Fruit fly (Drosophila melanogaster): ENCODE results near the gene mAChR-C.
A peak's percentile ranks its signal among the peaks of the same experiment; 100 is the strongest.

The mAChR-C gene

DNA sequence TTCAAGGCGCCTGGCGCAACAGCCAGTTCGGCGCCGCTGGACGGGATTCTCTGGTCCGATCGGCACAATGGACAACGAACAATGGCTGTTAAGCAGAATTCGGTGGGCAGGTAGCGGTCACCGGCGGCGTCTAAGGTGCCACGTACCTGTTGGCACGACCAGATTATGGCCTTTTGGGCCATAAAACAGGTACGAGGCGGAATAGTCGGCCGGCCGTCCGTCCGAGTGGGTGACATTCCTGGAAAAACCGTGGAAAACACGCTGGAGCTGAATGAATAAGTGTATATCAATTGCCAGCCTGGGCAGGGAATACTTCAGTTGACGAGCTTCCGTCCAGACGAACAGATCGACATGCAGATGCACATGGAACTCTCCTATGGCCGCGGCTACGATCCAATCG is 9.6 kb downstream of the mAChR-C start, which contains the start of gene Atx-1:
Gene Atx-1 (plus strand): TSS at position 301 of the 400 bp plus-strand sequence.
- no peak for TF ChIP-seq noc (tag; optimal IDR thresholded peaks at IDR 0.05)

DNA sequence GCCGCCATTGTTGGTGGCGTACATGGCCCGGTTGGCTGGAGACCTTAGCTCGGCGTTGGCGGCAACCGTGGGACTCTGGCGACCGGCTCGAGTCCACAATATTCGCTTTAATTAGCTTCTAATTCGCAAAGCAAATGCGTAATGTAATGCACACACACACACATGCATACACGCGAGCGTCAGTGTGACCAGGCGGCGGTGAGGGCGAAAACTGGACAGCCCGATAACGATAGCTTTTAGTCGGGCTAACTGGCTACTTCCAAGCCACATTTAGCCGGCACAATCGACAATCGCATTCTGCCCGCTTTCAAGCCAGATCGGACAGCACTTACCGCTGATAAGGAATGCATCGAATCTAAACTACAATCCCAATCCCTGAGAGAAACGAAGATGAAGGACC is 11.8 kb downstream of the mAChR-C start, which contains the start of the genes Nf-YC and xit:
Gene Nf-YC (minus strand): TSS at position 217 of the 400 bp plus-strand sequence.
Gene xit (plus strand): TSS at position 314 of the 400 bp plus-strand sequence.
- TF ChIP-seq noc (tag; optimal IDR thresholded peaks at IDR 0.05), result no peak

DNA sequence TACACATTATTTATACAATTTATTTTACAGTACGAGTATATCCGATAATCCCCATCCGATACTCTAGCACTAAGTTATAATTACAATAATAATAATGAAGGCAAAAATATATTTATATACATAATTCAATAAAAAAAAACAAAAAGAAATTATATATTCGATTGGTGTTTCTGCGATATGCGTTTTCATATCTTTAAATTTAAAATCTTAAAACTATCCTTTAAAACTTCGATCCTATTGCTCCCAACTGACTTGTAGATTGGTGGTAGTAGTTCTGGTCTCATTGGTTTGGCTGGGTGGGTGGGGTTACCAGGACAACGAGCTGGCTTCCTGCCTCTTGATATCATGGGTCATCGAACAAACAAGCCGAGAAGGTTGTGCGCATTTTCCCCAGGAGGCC is 18.8 kb downstream of the mAChR-C start, which contains the start of gene iav:
Gene iav (plus strand): TSS at position 301 of the 400 bp plus-strand sequence.
- no peak for TF ChIP-seq noc (tag; optimal IDR thresholded peaks at IDR 0.05)

DNA sequence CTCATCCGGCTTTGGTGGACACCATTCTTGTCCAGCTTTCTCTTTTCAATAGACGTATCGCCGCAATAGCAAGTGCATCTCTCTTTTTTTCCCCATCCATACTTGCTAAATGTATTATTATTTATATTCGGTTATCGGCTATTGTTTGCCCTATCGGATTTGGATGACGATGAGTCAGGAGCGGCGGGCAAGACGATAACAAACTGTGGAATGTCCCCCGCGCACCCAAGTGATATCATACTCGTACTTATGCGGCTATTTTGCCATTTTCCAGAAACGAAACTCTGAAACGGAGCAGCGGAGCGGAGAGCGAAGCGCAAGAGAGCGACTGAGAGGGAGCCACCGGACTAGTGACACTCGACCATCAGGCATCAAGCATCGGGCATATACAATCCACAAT is 27.1 kb downstream of the mAChR-C start:
- no peak for TF ChIP-seq noc (tag; optimal IDR thresholded peaks at IDR 0.05)

DNA sequence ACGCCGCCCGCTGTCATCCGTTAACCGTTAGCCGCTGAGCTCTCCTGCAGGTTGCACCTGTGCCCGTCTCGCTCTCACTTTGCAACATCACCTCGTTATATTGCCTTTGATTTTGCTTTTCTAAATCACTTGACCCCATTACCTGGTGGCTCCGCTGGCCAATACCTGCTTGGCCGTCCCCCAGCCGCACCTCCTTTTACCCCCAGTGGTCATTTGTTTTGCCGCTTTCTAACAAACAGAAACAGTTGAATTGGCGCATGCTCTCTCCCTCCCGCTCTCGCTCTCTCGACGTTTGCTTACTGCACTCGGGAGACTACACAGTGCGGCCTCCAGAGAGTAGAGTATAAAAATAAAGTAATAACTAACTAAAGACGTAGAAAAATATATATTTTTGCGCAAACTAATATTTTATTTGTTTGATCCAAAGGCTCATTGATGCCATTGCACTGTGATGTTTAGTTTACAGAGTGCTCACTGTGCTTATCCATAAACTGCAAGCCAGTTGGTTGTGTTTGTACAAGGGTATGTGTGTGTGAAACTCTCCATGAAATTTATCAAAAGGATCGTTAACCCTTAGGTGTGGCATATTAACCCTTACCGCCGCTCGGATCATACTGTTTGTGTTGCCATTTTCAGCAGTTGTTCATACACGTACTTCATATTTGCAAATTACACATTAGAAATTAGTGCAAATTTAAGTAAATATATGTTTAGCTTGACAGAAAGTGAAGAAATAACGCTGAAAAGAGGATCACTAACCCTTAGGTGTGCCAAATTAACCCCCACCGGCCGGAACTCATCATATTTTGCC is 27.8 kb downstream of the mAChR-C start:
- peak; percentile 71 for TF ChIP-seq noc (tag; optimal IDR thresholded peaks at IDR 0.05)

DNA sequence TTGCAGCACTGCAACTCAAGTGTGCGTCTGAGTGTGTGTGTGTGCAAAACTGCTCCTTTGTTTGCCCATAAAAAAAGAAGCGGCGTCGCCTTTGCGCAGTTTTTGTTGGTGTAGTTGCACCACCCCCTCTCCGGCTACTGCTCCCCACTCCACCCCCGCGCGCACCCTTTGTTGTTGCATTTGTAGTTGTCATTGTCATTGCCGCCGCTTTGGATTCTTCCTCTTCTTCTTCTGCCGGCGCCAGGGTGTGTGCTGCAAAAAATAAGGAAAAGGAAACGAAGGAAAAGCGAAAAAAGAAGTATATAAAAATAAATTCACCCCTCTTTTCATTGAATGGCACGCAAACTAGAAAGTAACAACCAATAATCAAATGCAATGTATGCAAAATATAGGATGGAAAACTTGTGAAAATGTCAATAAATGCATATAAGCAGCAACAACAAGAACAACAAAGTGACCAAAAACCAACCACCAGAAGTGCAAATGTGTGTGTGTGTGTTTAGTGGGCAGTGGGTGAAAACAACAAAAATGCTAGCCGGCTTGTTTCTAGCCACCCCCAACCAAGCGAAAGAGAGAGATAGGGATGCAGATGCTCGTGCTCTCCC is 28.5 kb downstream of the mAChR-C start:
- no peak for TF ChIP-seq noc (tag; optimal IDR thresholded peaks at IDR 0.05)

DNA sequence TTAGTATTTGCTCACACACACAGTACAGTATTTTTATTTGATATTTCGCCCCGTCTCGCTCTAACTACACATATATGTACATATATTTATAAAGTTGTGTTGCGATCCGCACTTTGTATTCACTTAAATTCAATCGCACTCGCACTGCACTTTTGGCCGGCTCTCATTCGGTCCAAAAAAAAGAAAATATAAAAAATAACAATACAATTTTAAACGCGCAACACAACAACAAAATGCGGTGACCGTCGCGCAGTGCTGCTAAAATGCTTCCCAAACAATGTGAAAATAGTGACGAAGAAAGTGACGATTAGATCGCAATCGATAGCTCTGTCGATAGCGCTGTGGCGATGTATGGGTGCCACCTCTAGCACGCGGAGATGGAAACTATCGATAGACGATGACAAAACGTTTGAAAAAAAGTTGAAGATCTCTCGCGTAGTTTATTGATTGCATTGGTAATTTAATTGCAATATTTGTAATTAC is 29.1 kb downstream of the mAChR-C start, which contains the start of the genes C3G and pod1:
Gene C3G (minus strand): TSS at position 282 of the 483 bp plus-strand sequence.
Gene pod1 (plus strand): TSS at position 373 of the 483 bp plus-strand sequence.
- peak; percentile 12 for TF ChIP-seq noc (tag; optimal IDR thresholded peaks at IDR 0.05)

DNA sequence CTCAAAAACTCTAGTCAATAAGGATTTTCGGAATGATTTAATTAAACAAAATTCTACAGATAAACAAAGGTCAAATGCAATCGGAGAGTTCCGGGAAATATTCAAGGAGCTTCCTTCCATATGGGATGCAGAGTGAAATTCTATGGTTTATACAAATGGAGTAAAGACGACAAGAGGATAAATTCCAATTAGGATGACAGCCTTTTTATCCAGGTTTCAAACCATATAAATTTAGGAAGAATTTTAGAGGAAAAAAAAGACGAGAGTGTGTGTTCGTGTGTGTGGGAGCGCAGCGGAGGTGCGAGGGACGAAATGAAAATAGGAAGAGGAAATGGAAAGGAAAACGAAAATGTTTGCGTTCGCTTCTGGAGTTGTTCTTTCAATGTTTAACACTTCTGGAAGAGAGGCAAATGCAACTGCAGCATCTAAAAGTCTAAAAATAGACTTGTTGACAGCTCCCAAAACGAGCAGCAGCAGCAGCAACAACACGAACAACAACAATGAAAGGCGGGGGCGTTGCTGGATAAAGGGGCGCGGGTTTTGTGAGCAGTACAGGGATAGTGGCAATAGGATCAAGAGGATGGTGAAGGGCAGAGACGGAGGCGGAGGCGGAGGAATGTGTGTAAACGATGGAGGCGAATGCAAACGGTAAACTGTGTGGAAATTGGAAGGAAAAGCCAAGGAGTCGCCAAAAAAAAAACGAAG is 30.0 kb downstream of the mAChR-C start:
- TF ChIP-seq noc (tag; optimal IDR thresholded peaks at IDR 0.05), result no peak

DNA sequence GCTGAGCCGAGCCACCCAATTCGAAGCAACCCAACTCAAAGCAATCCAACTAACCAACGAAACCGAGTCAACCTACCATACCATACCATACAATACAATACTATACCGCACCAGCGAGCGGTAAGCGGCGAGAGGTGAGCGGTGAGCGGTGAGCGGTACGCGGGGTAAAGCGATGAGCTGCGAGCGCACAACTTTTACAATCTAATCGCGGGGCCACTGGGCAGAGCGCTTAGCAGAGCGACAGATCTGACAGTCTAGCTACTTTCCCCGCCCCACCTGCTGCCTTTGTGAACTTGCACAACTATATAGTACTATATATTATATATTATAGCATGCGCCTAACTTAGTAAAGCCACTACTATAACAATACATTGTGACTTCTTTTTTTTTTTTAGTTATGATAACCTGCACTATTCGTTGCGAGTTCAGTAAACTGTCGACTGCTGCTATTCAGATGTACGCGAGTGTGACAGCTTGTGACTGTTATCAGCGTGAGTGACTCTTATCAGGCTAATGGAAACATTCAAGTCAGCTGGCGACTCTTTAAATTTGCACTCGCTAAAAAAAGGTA is 31.7 kb downstream of the mAChR-C start:
- TF ChIP-seq noc (tag; optimal IDR thresholded peaks at IDR 0.05), result peak; percentile 92

DNA sequence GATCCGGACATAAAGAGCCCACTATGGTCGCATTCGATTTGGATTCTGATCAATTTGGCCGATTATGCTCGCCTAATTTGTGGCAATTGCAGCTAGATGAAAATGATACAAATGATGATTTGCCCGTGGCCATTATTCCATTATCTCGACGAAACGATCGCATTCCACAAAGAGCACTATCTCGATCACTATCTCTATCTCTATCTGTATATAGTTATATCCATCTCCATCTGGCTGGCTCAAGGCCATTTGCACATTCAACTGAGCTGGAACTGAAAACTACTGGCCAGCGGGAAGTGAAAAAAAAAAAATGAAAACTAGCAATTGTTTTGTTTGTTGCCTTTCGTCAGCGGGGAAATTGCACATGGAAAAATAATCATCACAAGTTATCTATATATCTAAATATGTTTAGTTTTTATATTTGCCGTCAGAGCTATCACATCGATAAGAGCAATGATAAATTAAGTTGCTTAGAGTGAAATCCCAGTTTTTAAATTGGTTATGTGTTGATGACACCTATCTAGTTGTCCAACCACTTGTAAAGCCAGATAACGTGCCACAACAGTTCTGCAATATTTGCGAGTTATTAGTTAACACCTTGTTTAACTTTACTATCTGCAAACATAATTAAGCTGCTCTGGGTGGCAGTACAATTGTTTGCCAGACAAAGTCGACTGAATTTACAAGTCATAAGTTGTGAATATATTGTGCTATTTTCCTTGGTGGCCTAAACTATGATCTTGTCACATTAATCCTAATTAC is 33.0 kb downstream of the mAChR-C start:
- TF ChIP-seq noc (tag; optimal IDR thresholded peaks at IDR 0.05), result no peak

DNA sequence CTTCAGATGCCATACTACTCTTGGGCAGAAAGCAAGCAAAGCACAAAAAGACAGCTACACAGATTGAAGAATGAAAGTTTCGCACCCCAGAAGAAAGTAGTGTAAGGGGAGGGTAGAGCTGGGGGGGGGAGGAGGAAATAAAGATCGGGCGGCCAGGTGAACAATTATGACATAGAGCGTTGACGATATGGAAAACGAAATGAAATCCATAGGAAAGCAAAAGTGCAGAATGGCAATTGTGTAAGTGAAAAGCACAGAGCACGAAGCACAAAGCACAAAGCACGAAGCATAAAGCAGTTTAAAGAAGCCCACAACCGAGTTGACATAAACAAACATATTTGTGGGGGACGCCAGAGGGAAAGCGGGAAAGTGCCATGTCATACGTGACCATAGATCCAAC is 35.5 kb downstream of the mAChR-C start:
- no peak for TF ChIP-seq noc (tag; optimal IDR thresholded peaks at IDR 0.05)

DNA sequence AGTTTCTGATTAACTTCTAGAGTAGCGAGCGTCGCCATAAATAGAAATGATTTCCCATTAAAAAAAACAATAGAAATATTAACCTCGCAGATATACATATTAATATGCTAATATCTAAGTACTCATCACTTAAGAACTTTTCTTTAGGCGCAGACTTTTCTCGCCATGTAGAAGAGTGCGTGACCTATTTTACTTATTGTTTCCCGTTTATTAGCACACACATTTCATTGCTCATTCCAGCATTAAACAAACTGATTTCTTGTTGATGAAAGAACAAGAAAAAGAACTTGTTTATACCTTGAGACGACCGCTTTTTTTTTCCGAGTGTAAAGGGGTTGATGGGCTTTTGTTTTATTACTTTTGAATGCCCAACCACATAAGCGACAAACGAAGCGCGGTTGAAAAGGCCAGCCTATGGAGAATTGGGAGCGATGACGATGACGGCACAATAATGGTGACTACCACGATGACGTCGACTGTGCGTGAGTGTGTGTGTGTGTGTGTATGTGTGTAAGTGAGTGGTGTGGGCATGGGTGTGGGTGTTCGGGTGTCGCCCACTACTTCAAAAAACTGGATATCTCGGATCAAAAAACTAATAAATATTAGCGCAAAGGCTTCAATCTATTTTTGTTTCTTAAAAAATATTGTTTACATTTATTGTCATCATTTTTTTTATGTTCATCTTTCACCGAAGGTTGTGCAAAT is 36.3 kb downstream of the mAChR-C start:
- no peak for TF ChIP-seq noc (tag; optimal IDR thresholded peaks at IDR 0.05)

DNA sequence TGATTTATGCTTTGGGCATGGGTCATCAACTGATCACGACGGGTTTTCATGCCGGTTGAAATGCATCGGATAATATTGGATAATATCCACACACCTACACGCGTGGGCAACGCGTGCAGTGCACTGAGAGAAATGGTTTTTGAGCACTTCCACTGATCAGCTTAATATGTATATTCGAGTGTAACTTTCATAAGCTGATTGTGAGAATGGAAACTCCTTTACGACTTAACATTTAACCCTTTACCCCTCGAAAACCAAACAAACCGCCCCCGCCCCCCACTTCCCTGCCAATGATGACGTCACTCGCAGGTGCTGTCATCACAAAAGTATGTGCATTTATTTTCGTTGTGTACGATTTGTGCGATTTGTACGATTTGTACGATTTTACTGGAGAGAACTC is 37.7 kb downstream of the mAChR-C start:
- TF ChIP-seq noc (tag; optimal IDR thresholded peaks at IDR 0.05), result no peak

DNA sequence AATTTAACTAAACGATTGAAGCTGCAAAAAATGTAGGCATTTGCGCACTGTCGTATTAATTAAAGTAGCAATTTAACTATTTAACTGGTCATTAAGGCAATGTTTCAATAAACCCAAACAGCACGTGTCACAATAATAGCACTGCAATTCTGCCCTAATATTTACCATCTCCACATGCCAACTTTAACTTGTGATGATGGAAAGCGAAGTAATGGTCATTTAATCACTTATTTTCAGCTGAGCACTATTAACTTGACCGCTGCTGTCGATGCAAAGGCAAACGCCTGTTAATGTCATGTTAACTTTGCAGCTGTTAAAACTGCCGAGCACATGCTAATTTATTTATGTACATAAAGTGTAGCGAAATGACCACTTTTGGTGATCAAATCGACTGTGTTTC is 38.3 kb downstream of the mAChR-C start:
- TF ChIP-seq noc (tag; optimal IDR thresholded peaks at IDR 0.05), result peak; percentile 74

All from whole organism, larva.